Fruit fly (Drosophila melanogaster) whole organism, pupa: ENCODE measurements around the gene CG32572.

Source experiments
- CG13204 ChIP-seq: fragments of 200-800 bp; sonication (Bioruptor generic); optimal IDR thresholded peaks from 2 replicates; lab custom pipeline; 2018; ENCODE audit warnings: missing biosample characterization, mild to moderate bottlenecking, missing genetic modification characterization, moderate library complexity
- CG15710 ChIP-seq: fragments of 200-800 bp; sonication (Bioruptor generic); optimal IDR thresholded peaks from 2 replicates; lab custom pipeline; 2018; ENCODE audit warnings: missing biosample characterization, mild to moderate bottlenecking, missing genetic modification characterization, moderate library complexity
- CG32121 ChIP-seq: fragments of 200-800 bp; sonication (Bioruptor generic); IDR thresholded peaks from 2 replicates; pipeline ENCODE4 v1.3.6; 2022; ENCODE audit warnings: missing biosample characterization, missing genetic modification characterization
- CG8159 ChIP-seq: fragments of 200-800 bp; sonication (Bioruptor generic); optimal IDR thresholded peaks from 3 replicates; lab custom pipeline; 2018; ENCODE audit warnings: missing biosample characterization, mild to moderate bottlenecking, missing genetic modification characterization, moderate library complexity
- EcR ChIP-seq: fragments of 200-800 bp; sonication (Bioruptor generic); optimal IDR thresholded peaks from 3 replicates; lab custom pipeline; 2019; ENCODE audit warnings: missing biosample characterization, missing genetic modification characterization, mild to moderate bottlenecking, moderate library complexity, missing genetic modification reagents
- Ets98B ChIP-seq: fragments of 200-800 bp; sonication (Bioruptor generic); IDR thresholded peaks from 2 replicates; pipeline ENCODE4 v1.3.6; 2022; ENCODE audit warnings: missing biosample characterization, missing genetic modification characterization
- Pif1A ChIP-seq: fragments of 200-800 bp; sonication (Bioruptor generic); optimal IDR thresholded peaks from 3 replicates; lab custom pipeline; 2016; ENCODE audit warnings: missing biosample characterization, missing genetic modification characterization
- Snoo ChIP-seq: fragments of 200-800 bp; sonication (Bioruptor generic); optimal IDR thresholded peaks from 3 replicates; lab custom pipeline; 2017; ENCODE audit warnings: missing biosample characterization, mild to moderate bottlenecking, missing genetic modification characterization, inconsistent platforms
- gl ChIP-seq: fragments of 200-800 bp; sonication (Bioruptor generic); optimal IDR thresholded peaks from 2 replicates; lab custom pipeline; 2018; ENCODE audit warnings: missing biosample characterization, mild to moderate bottlenecking, missing genetic modification characterization

dm6 chrX:16724544-16724943 lies 3.6 kb downstream of the CG32572 start:
- TF ChIP-seq Ets98B (GFP tag; lab: Robert Waterston, UW): no peak
- TF ChIP-seq CG15710 (tag; lab: Kevin White, UChicago): no peak
- no peak for TF ChIP-seq Snoo (tag; lab: Kevin White, UChicago)
- TF ChIP-seq EcR (GFP tag; lab: Kevin White, UChicago): no peak
- no peak for TF ChIP-seq CG8159 (tag; lab: Kevin White, UChicago)
- TF ChIP-seq gl (tag; lab: Kevin White, UChicago): no peak
- no peak for TF ChIP-seq Pif1A (GFP tag; lab: Kevin White, UChicago)
- TF ChIP-seq CG13204: no peak
- TF ChIP-seq CG32121 (GFP tag; lab: Robert Waterston, UW): no peak
